Worm (Caenorhabditis elegans): Measurements from ENCODE around the gene ZK899.2.
A peak's percentile ranks its signal among the peaks of the same experiment; 100 is the strongest.

ZK899.2 gene

DNA sequence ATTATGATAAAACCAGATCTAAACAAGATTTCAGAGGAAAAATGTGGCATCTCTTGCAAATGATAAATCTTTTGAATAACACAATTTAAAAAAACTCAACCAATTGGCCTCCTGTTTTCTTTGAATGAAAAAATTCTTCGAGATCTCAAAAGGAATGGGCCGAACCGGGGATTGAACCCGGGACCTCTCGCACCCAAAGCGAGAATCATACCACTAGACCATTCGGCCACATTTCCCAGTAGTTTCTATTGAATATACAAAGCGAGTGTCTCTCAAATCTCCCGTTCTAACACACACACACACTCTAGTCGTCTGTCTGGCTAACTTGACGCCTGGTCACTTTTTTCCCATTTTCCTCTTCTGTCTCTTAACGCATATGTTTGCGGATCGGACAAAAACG is 15.8 kb upstream of the ZK899.2 start (continued):
- TF ChIP-seq fkh-10 (GFP tag; optimal IDR thresholded peaks at IDR 0.05) (peak; percentile 35), Y5F2A.4 (GFP tag; optimal IDR thresholded peaks at IDR 0.05) (peak; percentile 87), snpc-1.2 (GFP tag; IDR thresholded peaks at IDR 0.05) (peak; percentile 92), nhr-111 (GFP tag; optimal IDR thresholded peaks at IDR 0.05) (peak; percentile 17), zfp-2 (tag; optimal IDR thresholded peaks at IDR 0.05) (peak; percentile 55), F10B5.3 (tag; optimal IDR thresholded peaks at IDR 0.05) (peak; percentile 44), lin-29 (GFP tag; IDR thresholded peaks at IDR 0.05) (peak; percentile 61; the same call in 1 of the 2 replicates), zfp-3 (GFP tag; conservative IDR thresholded peaks at IDR 0.05) (0 out of 2 replicates have a peak, but pooled peaks have one; percentile 12), hlh-11 (tag; optimal IDR thresholded peaks at IDR 0.05) (peak; percentile 59), dmd-6 (GFP tag; IDR thresholded peaks at IDR 0.05) (no peak; the same call in 1 of the 2 replicates), spr-1 (tag; optimal IDR thresholded peaks at IDR 0.05) (peak; percentile 81), dmd-9 (GFP tag; IDR thresholded peaks at IDR 0.05) (peak; percentile 57; the same call in 1 of the 2 replicates), ceh-62 (tag; optimal IDR thresholded peaks at IDR 0.05) (no peak), dve-1 (tag; optimal IDR thresholded peaks at IDR 0.05; ENCODE audit: insufficient read depth) (peak; percentile 73), ceh-44 (GFP tag; IDR thresholded peaks at IDR 0.05) (peak; percentile 71), vab-7 (GFP tag; IDR thresholded peaks at IDR 0.05) (peak; percentile 92), ama-1 (optimal IDR thresholded peaks at IDR 0.05) (no peak), lir-3 (tag; optimal IDR thresholded peaks at IDR 0.05) (peak; percentile 79), nhr-102 (tag; optimal IDR thresholded peaks at IDR 0.05) (peak; percentile 82), nhr-77 (tag; optimal IDR thresholded peaks at IDR 0.05) (peak; percentile 35), dmd-8 (GFP tag; IDR thresholded peaks at IDR 0.05) (no peak; the same call in 1 of the 2 replicates), lin-13 (GFP tag; optimal IDR thresholded peaks at IDR 0.05) (no peak), F37D6.2 (tag; optimal IDR thresholded peaks at IDR 0.05) (peak; percentile 89), arid-1 (GFP tag; conservative IDR thresholded peaks at IDR 0.05) (peak; percentile 79; the same call in 1 of the 2 replicates), ZK337.2 (GFP tag; IDR thresholded peaks at IDR 0.05) (peak; percentile 67), lin-39 (tag; optimal IDR thresholded peaks at IDR 0.05) (no peak), aha-1 (tag) (peak; percentile 98), Y75B8A.6 (GFP tag; IDR thresholded peaks at IDR 0.05) (0 out of 2 replicates have a peak, but pooled peaks have one; percentile 14), lsy-2 (tag; optimal IDR thresholded peaks at IDR 0.05) (no peak), unc-39 (tag; optimal IDR thresholded peaks at IDR 0.05) (no peak), ceh-32 (tag; optimal IDR thresholded peaks at IDR 0.05; ENCODE audit: poor library complexity) (peak; percentile 52), Y105C5A.15 (GFP tag; IDR thresholded peaks at IDR 0.05) (peak; percentile 15; the same call in 1 of the 2 replicates), ctbp-1 (GFP tag; IDR thresholded peaks at IDR 0.05) (peak; percentile 93), nhr-41 (GFP tag; IDR thresholded peaks at IDR 0.05) (peak; percentile 84), egl-27 (tag; optimal IDR thresholded peaks at IDR 0.05) (no peak), unc-130 (GFP tag; optimal IDR thresholded peaks at IDR 0.05) (peak; percentile 1), hlh-30 (tag; optimal IDR thresholded peaks at IDR 0.05; ENCODE audit: insufficient read depth) (peak; percentile 73), duxl-1 (tag; optimal IDR thresholded peaks at IDR 0.05; ENCODE audit: poor library complexity) (peak; percentile 90), R02D3.7 (tag; optimal IDR thresholded peaks at IDR 0.05) (no peak), pha-4 (GFP tag; IDR thresholded peaks at IDR 0.05) (peak; percentile 86), pha-4 (tag; optimal IDR thresholded peaks at IDR 0.05) (no peak), egl-43 (GFP tag; IDR thresholded peaks at IDR 0.05) (peak; percentile 96), nhr-42 (GFP tag; IDR thresholded peaks at IDR 0.05) (peak; percentile 87), gei-8 (GFP tag; optimal IDR thresholded peaks at IDR 0.05) (peak; percentile 81), daf-16 (GFP tag; optimal IDR thresholded peaks at IDR 0.05) (peak; percentile 70 to 74), daf-16 (tag; optimal IDR thresholded peaks at IDR 0.05) (no peak), rbr-2 (tag; optimal IDR thresholded peaks at IDR 0.05) (peak; percentile 86), ceh-82 (tag; optimal IDR thresholded peaks at IDR 0.05) (no peak), sdz-12 (GFP tag; optimal IDR thresholded peaks at IDR 0.05) (no peak), nhr-25 (tag; optimal IDR thresholded peaks at IDR 0.05; ENCODE audit: borderline replicate concordance, insufficient read depth) (peak; percentile 73)

Data from whole organism, L4 larva.